Worm (Caenorhabditis elegans) whole organism, late embryonic: ENCODE results near the gene Y73C8C.12.

Experiments used
- ama-1 ChIP-seq: fragments of 150-350 bp; optimal IDR thresholded peaks from 2 replicates; lab custom pipeline; 2014
- ceh-30 ChIP-seq: fragments of 150-350 bp; optimal IDR thresholded peaks from 2 replicates; lab custom pipeline; 2014; ENCODE audit warnings: missing biosample characterization, missing genetic modification characterization
- ceh-34 ChIP-seq: sonication (generic microtip); optimal IDR thresholded peaks from 2 replicates; lab custom pipeline; 2016; ENCODE audit warnings: mild to moderate bottlenecking, missing genetic modification characterization, missing compliant biosample characterization
- hlh-30 ChIP-seq: sonication (generic microtip); optimal IDR thresholded peaks from 2 replicates; lab custom pipeline; 2017; ENCODE audit warnings: antibody characterized with exemption, missing genetic modification characterization, missing compliant biosample characterization; ENCODE audit not compliant: insufficient read depth
- madf-2 ChIP-seq: sonication (generic microtip); optimal IDR thresholded peaks from 2 replicates; lab custom pipeline; 2017; ENCODE audit warnings: missing genetic modification characterization, missing compliant biosample characterization
- nfya-1 ChIP-seq: sonication (generic microtip); optimal IDR thresholded peaks from 2 replicates; lab custom pipeline; 2017; ENCODE audit warnings: missing genetic modification characterization, mild to moderate bottlenecking, missing compliant biosample characterization, antibody characterized with exemption, moderate library complexity
- sox-2 ChIP-seq: fragments of 200-800 bp; sonication (Bioruptor generic); IDR thresholded peaks from 2 replicates; pipeline ENCODE4 v1.3.6; 2022; ENCODE audit warnings: missing genetic modification reagents, missing genetic modification characterization, missing compliant biosample characterization

DNA sequence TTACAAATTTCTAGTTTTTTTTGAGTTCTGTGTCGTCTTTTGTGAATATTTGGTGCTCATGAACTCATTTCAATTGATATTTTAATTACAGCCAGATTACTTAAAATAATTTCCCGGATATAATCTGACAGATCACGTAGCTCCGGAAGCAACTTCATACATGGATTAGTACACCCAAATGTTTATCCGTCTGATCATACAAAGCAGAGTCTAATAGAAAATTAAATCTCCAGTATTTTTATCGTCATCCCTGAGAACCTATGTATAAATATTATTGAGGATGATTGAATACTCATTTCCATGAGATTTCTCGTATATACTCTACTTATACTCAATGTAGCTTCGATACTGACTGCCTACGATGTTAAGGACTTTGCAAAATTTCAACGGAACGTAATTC lies at the start of gene Y73C8C.12:
- TF ChIP-seq nfya-1 (tag; lab: Kevin White, UChicago) = no peak
- TF ChIP-seq sox-2 (GFP tag; lab: Robert Waterston, UW) = no peak
- TF ChIP-seq hlh-30 (tag; lab: Kevin White, UChicago) = no peak
- no peak for TF ChIP-seq ceh-30 (tag; lab: Kevin White, UChicago)
- no peak for TF ChIP-seq ceh-34 (tag; lab: Kevin White, UChicago)
- TF ChIP-seq madf-2 = no peak
- no peak for TF ChIP-seq ama-1
